Worm (Caenorhabditis elegans) whole organism, L3 larva: ENCODE measurements around the gene sir-2.3.

Experiments used
- aly-2 ChIP-seq: fragments of 150-350 bp; optimal IDR thresholded peaks from 2 replicates; lab custom pipeline; 2014; ENCODE audit warnings: missing biosample characterization, missing genetic modification characterization
- ama-1 ChIP-seq: fragments of 150-350 bp; optimal IDR thresholded peaks from 2 replicates; lab custom pipeline; 2018
- lin-15B ChIP-seq: fragments of 150-350 bp; optimal IDR thresholded peaks from 2 replicates; lab custom pipeline; 2014; ENCODE audit warnings: missing biosample characterization, missing genetic modification characterization
- lin-39 ChIP-seq: fragments of 150-350 bp; optimal IDR thresholded peaks from 2 replicates; lab custom pipeline; 2018; ENCODE audit warnings: missing biosample characterization, missing genetic modification reagents, missing genetic modification characterization
- nhr-11 ChIP-seq: fragments of 150-350 bp; optimal IDR thresholded peaks from 2 replicates; lab custom pipeline; 2014; ENCODE audit warnings: missing biosample characterization, missing genetic modification characterization
- nhr-12 ChIP-seq: fragments of 150-350 bp; optimal IDR thresholded peaks from 2 replicates; lab custom pipeline; 2014; ENCODE audit warnings: missing biosample characterization, missing genetic modification characterization
- sea-2 ChIP-seq: fragments of 150-350 bp; sonication (generic microtip); optimal IDR thresholded peaks from 4 replicates; lab custom pipeline; 2014; ENCODE audit warnings: missing biosample characterization, missing genetic modification reagents, missing genetic modification characterization
- zag-1 ChIP-seq: fragments of 150-350 bp; optimal IDR thresholded peaks from 2 replicates; lab custom pipeline; 2014; ENCODE audit warnings: missing biosample characterization, missing genetic modification characterization

- TF ChIP-seq lin-15B (tag; lab: Kevin White, UChicago) (no peak), lin-39 (tag; lab: Kevin White, UChicago) (no peak), nhr-12 (no peak), aly-2 (tag; lab: Kevin White, UChicago) (no peak), ama-1 (lab: Kevin White, UChicago) (no peak), sea-2 (GFP tag; lab: Kevin White, UChicago) (no peak), nhr-11 (no peak), zag-1 (tag; lab: Kevin White, UChicago) (no peak)
These were observed 45.0 kb upstream of the sir-2.3 start, which contains the start of gene R04D3.2 for ce11 chrX:13286533-13286932.
